Fruit fly (Drosophila melanogaster) whole organism, wandering third instar larva: ENCODE data around the gene He.

ENCODE experiments used
- Abd-B ChIP-seq: fragments of >200 bp; optimal IDR thresholded peaks from 2 replicates; lab custom pipeline; 2017; ENCODE audit warnings: missing biosample characterization, missing genetic modification characterization
- CG9705 ChIP-seq: fragments of 200-800 bp; sonication (Bioruptor generic); optimal IDR thresholded peaks from 2 replicates; lab custom pipeline; 2018; ENCODE audit warnings: missing biosample characterization, mild to moderate bottlenecking, missing genetic modification characterization
- Dfd ChIP-seq: fragments of >200 bp; optimal IDR thresholded peaks from 2 replicates; lab custom pipeline; 2017; ENCODE audit warnings: missing biosample characterization, missing genetic modification characterization
- Dif ChIP-seq: fragments of 200-275, 200-300 bp; sonication (Bioruptor generic); optimal IDR thresholded peaks from 2 replicates; lab custom pipeline; 2018; ENCODE audit warnings: missing biosample characterization, missing genetic modification characterization; ENCODE audit not compliant: partially characterized antibody
- GATAd ChIP-seq: sonication (Bioruptor generic); optimal IDR thresholded peaks from 2 replicates; lab custom pipeline; 2016; ENCODE audit warnings: missing biosample characterization, missing genetic modification characterization
- HLH106 ChIP-seq: fragments of 200-800 bp; optimal IDR thresholded peaks from 3 replicates; lab custom pipeline; 2019; ENCODE audit warnings: missing biosample characterization, mild to moderate bottlenecking, missing genetic modification characterization, moderate library complexity
- Hnf4 ChIP-seq: fragments of 200-800 bp; sonication (Bioruptor generic); optimal IDR thresholded peaks from 2 replicates; lab custom pipeline; 2016; ENCODE audit warnings: missing biosample characterization, mild to moderate bottlenecking, missing genetic modification characterization
- Hr83 ChIP-seq: fragments of 200-300 bp; sonication (Bioruptor generic); optimal IDR thresholded peaks from 2 replicates; lab custom pipeline; 2016; ENCODE audit warnings: missing biosample characterization, mild to moderate bottlenecking, missing genetic modification characterization, moderate library complexity; ENCODE audit not compliant: poor library complexity, severe bottlenecking
- Jra ChIP-seq: sonication (Bioruptor generic); optimal IDR thresholded peaks from 2 replicates; lab custom pipeline; 2016; ENCODE audit warnings: missing biosample characterization, missing genetic modification characterization
- Mio ChIP-seq: sonication (Bioruptor generic); optimal IDR thresholded peaks from 2 replicates; lab custom pipeline; 2016; ENCODE audit warnings: missing biosample characterization, missing genetic modification characterization
- Myc ChIP-seq: fragments of >200 bp; optimal IDR thresholded peaks from 2 replicates; lab custom pipeline; 2017
- N ChIP-seq: fragments of >200 bp; optimal IDR thresholded peaks from 2 replicates; lab custom pipeline; 2018; ENCODE audit warnings: missing biosample characterization, missing external identifiers, missing genetic modification characterization
- OdsH ChIP-seq: fragments of 200-800 bp; sonication (Bioruptor generic); optimal IDR thresholded peaks from 2 replicates; lab custom pipeline; 2016; ENCODE audit warnings: missing biosample characterization, mild to moderate bottlenecking, missing genetic modification characterization
- Vsx2 ChIP-seq: fragments of 200-300, 225-300 bp; sonication (Bioruptor generic); optimal IDR thresholded peaks from 2 replicates; lab custom pipeline; 2018; ENCODE audit warnings: missing biosample characterization, missing genetic modification characterization; ENCODE audit not compliant: partially characterized antibody
- br ChIP-seq: fragments of 200-800 bp; sonication (Bioruptor generic); optimal IDR thresholded peaks from 2 replicates; lab custom pipeline; 2016; ENCODE audit warnings: missing biosample characterization, missing genetic modification characterization
- brk ChIP-seq: fragments of 200-800 bp; sonication (Bioruptor generic); optimal IDR thresholded peaks from 2 replicates; lab custom pipeline; 2016; ENCODE audit warnings: missing biosample characterization, mild to moderate bottlenecking, missing genetic modification characterization
- dmrt93B ChIP-seq: fragments of 200-800 bp; sonication (Bioruptor generic); optimal IDR thresholded peaks from 2 replicates; lab custom pipeline; 2018; ENCODE audit warnings: missing biosample characterization, mild to moderate bottlenecking, missing genetic modification characterization
- ey ChIP-seq: fragments of 200-800 bp; sonication (Bioruptor generic); optimal IDR thresholded peaks from 2 replicates; lab custom pipeline; 2016; ENCODE audit warnings: missing biosample characterization, missing genetic modification characterization
- foxo ChIP-seq, 2 experiments: fragments of 200-800 bp; sonication (Bioruptor generic); optimal IDR thresholded peaks; 2 replicates in 1 of 2; 3 replicates in 1 of 2; lab custom pipeline; 2016 to 2017; ENCODE audit warnings: missing biosample characterization in 2 of 2, missing genetic modification characterization in 2 of 2
- fru ChIP-seq: fragments of 200-800 bp; sonication (Bioruptor generic); optimal IDR thresholded peaks from 3 replicates; lab custom pipeline; 2016; ENCODE audit warnings: missing biosample characterization, mild to moderate bottlenecking, missing genetic modification characterization
- h ChIP-seq: fragments of 200-800 bp; sonication (Bioruptor generic); optimal IDR thresholded peaks from 3 replicates; lab custom pipeline; 2016; ENCODE audit warnings: missing biosample characterization, mild to moderate bottlenecking, missing genetic modification characterization
- lola ChIP-seq: fragments of >200 bp; optimal IDR thresholded peaks from 2 replicates; lab custom pipeline; 2017; ENCODE audit warnings: missing biosample characterization, missing genetic modification characterization
- pan ChIP-seq: fragments of >200 bp; optimal IDR thresholded peaks from 2 replicates; lab custom pipeline; 2017
- rgr ChIP-seq: fragments of 200-800 bp; sonication (Bioruptor generic); optimal IDR thresholded peaks from 3 replicates; lab custom pipeline; 2016; ENCODE audit warnings: missing biosample characterization, mild to moderate bottlenecking, missing genetic modification characterization
- sage ChIP-seq: fragments of 200-800 bp; sonication (Bioruptor generic); optimal IDR thresholded peaks from 2 replicates; lab custom pipeline; 2016; ENCODE audit warnings: missing biosample characterization, mild to moderate bottlenecking, missing genetic modification characterization
- sv ChIP-seq: fragments of 200-800 bp; sonication (Bioruptor generic); optimal IDR thresholded peaks from 3 replicates; lab custom pipeline; 2016; ENCODE audit warnings: missing biosample characterization, missing genetic modification characterization
- tai ChIP-seq: sonication (Bioruptor generic); optimal IDR thresholded peaks from 2 replicates; lab custom pipeline; 2016; ENCODE audit warnings: missing biosample characterization, missing genetic modification characterization
- usp ChIP-seq: fragments of >200 bp; optimal IDR thresholded peaks from 2 replicates; lab custom pipeline; 2017; ENCODE audit warnings: missing biosample characterization, missing genetic modification characterization
- woc ChIP-seq: sonication (Bioruptor generic); optimal IDR thresholded peaks from 2 replicates; lab custom pipeline; 2016; ENCODE audit warnings: missing biosample characterization, mild to moderate bottlenecking, missing genetic modification characterization

The He gene

DNA sequence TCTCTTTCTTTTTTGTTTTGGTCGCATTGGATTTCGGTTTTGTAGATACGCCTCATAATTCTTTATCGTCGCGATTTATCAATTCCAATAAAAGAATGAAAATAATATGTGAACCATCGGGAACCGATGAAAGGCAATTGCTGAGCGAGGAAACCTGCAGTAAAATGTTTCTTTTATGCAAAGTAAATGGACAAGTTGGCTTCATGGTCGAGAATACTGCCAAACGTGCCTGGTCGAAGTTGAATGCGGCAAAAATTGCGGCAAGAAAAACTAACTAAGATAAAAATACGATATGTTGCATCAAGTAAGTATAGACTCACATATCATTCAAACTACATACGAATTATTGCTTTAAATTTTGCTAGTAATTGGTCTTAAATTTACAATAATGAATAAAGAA lies 35.1 kb upstream of the He start, which contains the start of gene CG42692:
Gene CG42692, plus strand, starts transcription at position 301 of the 400 bp plus-strand sequence.
- no peak for TF ChIP-seq woc (GFP tag; lab: Kevin White, UChicago)
- no peak for TF ChIP-seq GATAd (GFP tag; lab: Kevin White, UChicago)
- no peak for TF ChIP-seq br (GFP tag; lab: Kevin White, UChicago)
- no peak for TF ChIP-seq OdsH (GFP tag; lab: Kevin White, UChicago)
- no peak for TF ChIP-seq sage (GFP tag; lab: Kevin White, UChicago)
- TF ChIP-seq sv (GFP tag; lab: Kevin White, UChicago) = no peak
- TF ChIP-seq usp (GFP tag; lab: Kevin White, UChicago) = no peak
- TF ChIP-seq Jra (GFP tag; lab: Kevin White, UChicago) = no peak
- no peak for TF ChIP-seq Abd-B (GFP tag; lab: Kevin White, UChicago)
- TF ChIP-seq HLH106 (tag; lab: Kevin White, UChicago) = no peak
- no peak for TF ChIP-seq Dif (GFP tag; lab: Kevin White, UChicago)
- no peak for TF ChIP-seq brk
- no peak for TF ChIP-seq dmrt93B (GFP tag; lab: Kevin White, UChicago)
- TF ChIP-seq CG9705 (GFP tag; lab: Kevin White, UChicago) = no peak
- no peak for TF ChIP-seq Myc (lab: Kevin White, UChicago)
- TF ChIP-seq, all 38 proteins: peak for 0

dm6 chr2L:14001887-14002286 lies 29.1 kb upstream of the He start:
- TF ChIP-seq dmrt93B (GFP tag; lab: Kevin White, UChicago) = no peak
- TF ChIP-seq Mio (GFP tag; lab: Kevin White, UChicago) = no peak
- TF ChIP-seq rgr = no peak
- TF ChIP-seq Hr83 (GFP tag; lab: Kevin White, UChicago) = no peak
- no peak for TF ChIP-seq lola (GFP tag; lab: Kevin White, UChicago)
- no peak for TF ChIP-seq CG9705 (GFP tag; lab: Kevin White, UChicago)
- no peak for TF ChIP-seq usp (GFP tag; lab: Kevin White, UChicago)
- no peak for TF ChIP-seq Vsx2 (GFP tag; lab: Kevin White, UChicago)
- no peak for TF ChIP-seq Dfd (GFP tag; lab: Kevin White, UChicago)
- TF ChIP-seq h (GFP tag; lab: Kevin White, UChicago) = no peak
- no peak for TF ChIP-seq N (GFP tag; lab: Kevin White, UChicago)
- no peak for TF ChIP-seq GATAd (GFP tag; lab: Kevin White, UChicago)
- no peak for TF ChIP-seq ey (GFP tag; lab: Kevin White, UChicago)
- TF ChIP-seq OdsH (GFP tag; lab: Kevin White, UChicago) = no peak
- no peak for TF ChIP-seq tai (GFP tag; lab: Kevin White, UChicago)

DNA sequence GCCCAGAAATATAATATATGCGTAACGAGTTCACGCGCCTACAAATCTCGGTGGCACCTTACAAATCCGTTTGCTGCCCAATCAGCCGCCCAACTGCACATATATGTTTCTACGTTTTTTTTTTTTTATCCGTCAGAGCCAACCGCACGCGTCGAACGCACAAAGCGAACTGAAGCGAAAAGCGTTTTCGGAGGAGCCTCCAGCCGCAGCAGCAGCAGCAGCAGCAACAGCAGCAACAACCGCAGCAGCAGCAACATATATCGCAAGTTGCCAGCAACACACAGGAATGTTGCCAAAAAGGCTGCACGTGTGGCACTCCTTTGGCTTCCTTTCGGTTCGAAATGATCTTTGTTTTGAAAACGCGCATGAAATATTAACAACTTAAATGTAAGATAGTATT lies 28.3 kb upstream of the He start, which contains the start of gene rk:
Gene rk, minus strand, starts transcription at position 171 of the 400 bp plus-strand sequence.
- TF ChIP-seq Dfd (GFP tag; lab: Kevin White, UChicago) = peak; percentile 65
- TF ChIP-seq ey (GFP tag; lab: Kevin White, UChicago) = no peak

- TF ChIP-seq HLH106 (tag; lab: Kevin White, UChicago) = peak; percentile 63
- TF ChIP-seq foxo (GFP tag; optimal IDR thresholded peaks at IDR 0.05; lab: Kevin White, UChicago) = peak in 1 of 2 experiments; percentile 36
- TF ChIP-seq tai (GFP tag; lab: Kevin White, UChicago) = no peak
- TF ChIP-seq rgr = peak; percentile 19
- peak; percentile 6 for TF ChIP-seq sage (GFP tag; lab: Kevin White, UChicago)
- TF ChIP-seq h (GFP tag; lab: Kevin White, UChicago) = peak; percentile 34
These were observed 26.2 kb upstream of the He start for dm6 chr2L:13998952-13999351.

DNA sequence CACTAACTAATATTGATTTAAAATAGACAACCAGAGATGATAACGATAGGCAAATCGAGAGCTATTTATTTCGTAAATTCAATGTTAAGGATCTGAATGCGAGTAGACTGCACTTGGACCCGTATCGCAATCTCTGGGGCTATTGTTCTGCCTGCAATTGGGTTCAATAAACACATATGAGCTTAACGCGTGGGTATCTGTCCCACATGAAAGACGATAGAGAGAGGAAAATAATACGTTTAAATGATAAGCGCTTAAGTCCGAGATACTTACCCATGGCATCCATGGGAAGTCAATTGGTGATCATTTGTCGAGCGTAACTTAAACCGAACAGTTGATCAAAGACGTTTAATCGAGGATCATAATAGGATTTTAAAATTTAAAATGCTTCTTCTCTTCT lies 7.1 kb upstream of the He start, which contains the start of gene NimC2:
Gene NimC2, plus strand, starts transcription at position 301 of the 400 bp plus-strand sequence.
- no peak for TF ChIP-seq brk
- TF ChIP-seq Abd-B (GFP tag; lab: Kevin White, UChicago) = no peak
- TF ChIP-seq Myc (lab: Kevin White, UChicago) = no peak
- no peak for TF ChIP-seq foxo (GFP tag; optimal IDR thresholded peaks at IDR 0.05; lab: Kevin White, UChicago)
- TF ChIP-seq GATAd (GFP tag; lab: Kevin White, UChicago) = no peak
- TF ChIP-seq fru = no peak
- TF ChIP-seq sage (GFP tag; lab: Kevin White, UChicago) = no peak
- no peak for TF ChIP-seq pan (lab: Kevin White, UChicago)
- TF ChIP-seq Dfd (GFP tag; lab: Kevin White, UChicago) = no peak
- TF ChIP-seq tai (GFP tag; lab: Kevin White, UChicago) = no peak
- no peak for TF ChIP-seq OdsH (GFP tag; lab: Kevin White, UChicago)

DNA sequence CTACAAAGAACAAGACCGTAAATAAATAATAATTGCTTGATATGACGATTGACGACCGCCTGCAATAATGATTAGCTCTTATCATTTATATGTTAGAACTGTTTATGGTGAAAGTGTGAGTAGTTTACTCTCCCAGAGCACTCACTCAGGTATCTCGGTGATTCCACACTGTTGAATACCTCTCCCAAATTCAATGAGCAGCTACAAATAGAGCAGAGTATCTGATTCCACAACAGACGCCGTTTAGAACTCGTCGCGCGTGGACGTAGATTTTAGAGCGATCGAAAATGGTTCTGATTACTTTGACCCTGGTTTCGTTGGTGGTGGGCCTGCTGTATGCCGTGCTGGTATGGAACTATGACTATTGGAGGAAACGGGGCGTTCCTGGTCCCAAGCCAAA lies 4.3 kb upstream of the He start, which contains the start of gene Cyp28a5:
Gene Cyp28a5, plus strand, starts transcription at position 230 of the 400 bp plus-strand sequence.
- TF ChIP-seq ey (GFP tag; lab: Kevin White, UChicago) (no peak), Hnf4 (GFP tag; lab: Kevin White, UChicago) (no peak)
